Fruit fly (Drosophila melanogaster): ENCODE results near the gene Shal.

DNA sequence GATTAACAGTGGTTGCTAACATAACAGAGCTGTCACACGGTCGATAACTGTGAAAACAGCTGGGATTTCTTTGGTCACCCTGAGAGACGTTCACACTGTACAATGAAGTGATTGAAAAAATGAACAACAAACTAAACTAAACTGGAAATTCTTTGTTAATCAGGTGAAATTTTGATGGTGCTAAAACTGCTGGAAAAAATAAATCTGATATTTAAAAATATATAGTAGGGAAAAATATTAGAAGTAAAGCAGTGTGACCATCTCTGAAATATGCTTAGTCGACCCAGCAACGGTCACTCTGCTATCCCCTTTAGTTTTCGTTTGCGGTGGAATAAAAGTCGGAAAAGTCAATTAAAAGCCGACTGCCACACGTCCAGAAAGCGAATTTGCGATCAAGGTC is 1.6 kb upstream of the Shal start, which contains the start of the genes CG9231 and CG9330:
- no peak for TF ChIP-seq CG10348 (GFP tag; IDR thresholded peaks at IDR 0.05)
- TF ChIP-seq CG34367 (tag; optimal IDR thresholded peaks at IDR 0.05) = no peak
- TF ChIP-seq CG13204 (GFP tag; optimal IDR thresholded peaks at IDR 0.05) = no peak
- no peak for TF ChIP-seq Snoo (tag; optimal IDR thresholded peaks at IDR 0.05)
- TF ChIP-seq CG12605 (GFP tag; IDR thresholded peaks at IDR 0.05) = no peak
- peak; percentile 14 for TF ChIP-seq EcR (GFP tag; optimal IDR thresholded peaks at IDR 0.05)
- no peak for TF ChIP-seq fd96Ca (GFP tag; IDR thresholded peaks at IDR 0.05)
- no peak for TF ChIP-seq rn (GFP tag; IDR thresholded peaks at IDR 0.05)
- no peak for TF ChIP-seq Ets98B (GFP tag; IDR thresholded peaks at IDR 0.05)
- TF ChIP-seq CG4496 (GFP tag; IDR thresholded peaks at IDR 0.05) = no peak
- TF ChIP-seq CG17806 (tag; optimal IDR thresholded peaks at IDR 0.05) = no peak
- peak; percentile 31 for TF ChIP-seq Pif1A (GFP tag; optimal IDR thresholded peaks at IDR 0.05)
